Worm (Caenorhabditis elegans): ENCODE data around the gene C29F5.1.

DNA sequence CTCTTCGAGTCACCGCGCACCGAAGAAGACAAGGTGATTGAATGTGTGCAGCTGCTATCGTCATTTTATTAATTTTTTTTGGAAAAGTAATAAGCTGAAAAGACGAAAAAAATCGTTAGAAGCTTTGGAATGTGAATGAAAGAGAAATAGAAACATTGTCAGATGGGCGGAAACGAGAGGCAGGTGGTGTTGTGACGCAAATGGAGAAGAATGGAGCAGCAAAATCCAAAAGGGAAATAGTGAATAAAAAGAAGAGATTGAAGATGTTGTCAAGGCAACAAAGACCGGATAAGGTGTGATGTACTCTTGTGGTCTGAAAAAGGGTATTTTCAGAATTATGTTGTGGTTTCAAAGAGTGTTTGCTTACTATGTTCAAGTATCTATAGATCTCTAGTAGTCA lies 39.1 kb downstream of the C29F5.1 start:
- TF ChIP-seq him-1 (tag; optimal IDR thresholded peaks at IDR 0.05) (no peak), dao-5 (tag; optimal IDR thresholded peaks at IDR 0.05) (no peak), W03F9.2 (tag; optimal IDR thresholded peaks at IDR 0.05) (no peak)
